Fruit fly (Drosophila melanogaster) whole organism, embryonic: ENCODE measurements around the gene kud.

Experiments used
- Adf1 ChIP-seq: fragments of 200-800 bp; sonication (Bioruptor generic); IDR thresholded peaks from 2 replicates; pipeline ENCODE4 v1.3.6; 2022; ENCODE audit warnings: missing biosample characterization, missing genetic modification characterization
- CG10267 ChIP-seq: fragments of 200-800 bp; sonication (Bioruptor generic); optimal IDR thresholded peaks from 2 replicates; lab custom pipeline; 2018; ENCODE audit warnings: missing biosample characterization, mild to moderate bottlenecking, missing genetic modification characterization, moderate library complexity
- CG10366 ChIP-seq: fragments of 200-800 bp; sonication (Bioruptor generic); IDR thresholded peaks from 2 replicates; pipeline ENCODE4 v1.3.6; 2022; ENCODE audit warnings: missing biosample characterization, missing genetic modification characterization
- CG10979 ChIP-seq: fragments of 200-800 bp; sonication (Bioruptor generic); optimal IDR thresholded peaks from 2 replicates; lab custom pipeline; 2018; ENCODE audit warnings: missing biosample characterization, mild to moderate bottlenecking, missing genetic modification characterization, moderate library complexity
- CG11247 ChIP-seq: fragments of 200-800 bp; sonication (Bioruptor generic); IDR thresholded peaks from 2 replicates; pipeline ENCODE4 v1.3.6; 2022; ENCODE audit warnings: missing biosample characterization, missing genetic modification characterization
- CG11398 ChIP-seq: fragments of 200-800 bp; sonication (Bioruptor generic); optimal IDR thresholded peaks from 2 replicates; lab custom pipeline; 2016; ENCODE audit warnings: missing biosample characterization, missing genetic modification characterization
- CG15011 ChIP-seq: fragments of 200-800 bp; sonication (Bioruptor generic); optimal IDR thresholded peaks from 3 replicates; lab custom pipeline; 2018; ENCODE audit warnings: missing biosample characterization, mild to moderate bottlenecking, missing genetic modification characterization
- CG15269 ChIP-seq: fragments of 200-800 bp; sonication (Bioruptor generic); optimal IDR thresholded peaks from 2 replicates; lab custom pipeline; 2018; ENCODE audit warnings: missing biosample characterization, mild to moderate bottlenecking, missing genetic modification characterization, moderate library complexity
- CG1529 ChIP-seq: fragments of 200-800 bp; sonication (Bioruptor generic); optimal IDR thresholded peaks from 3 replicates; lab custom pipeline; 2018; ENCODE audit warnings: missing biosample characterization, missing genetic modification characterization
- CG17359 ChIP-seq: fragments of 200-800 bp; sonication (Bioruptor generic); optimal IDR thresholded peaks from 3 replicates; lab custom pipeline; 2018; ENCODE audit warnings: missing biosample characterization, mild to moderate bottlenecking, missing genetic modification characterization, moderate library complexity
- CG17361 ChIP-seq: fragments of 200-800 bp; sonication (Bioruptor generic); IDR thresholded peaks from 3 replicates; pipeline ENCODE4 v1.3.6; 2022; ENCODE audit warnings: missing biosample characterization, missing genetic modification characterization
- CG17385 ChIP-seq: fragments of 200-800 bp; sonication (Bioruptor generic); optimal IDR thresholded peaks from 3 replicates; lab custom pipeline; 2018; ENCODE audit warnings: missing biosample characterization, mild to moderate bottlenecking, missing genetic modification characterization
- CG18011 ChIP-seq: fragments of 200-800 bp; sonication (Bioruptor generic); optimal IDR thresholded peaks from 2 replicates; lab custom pipeline; 2017; ENCODE audit warnings: missing biosample characterization, missing genetic modification characterization, mild to moderate bottlenecking, moderate library complexity, missing genotype
- CG18619 ChIP-seq: fragments of 200-800 bp; sonication (Bioruptor generic); optimal IDR thresholded peaks from 3 replicates; lab custom pipeline; 2017; ENCODE audit warnings: missing biosample characterization, mild to moderate bottlenecking, missing genetic modification characterization
- CG30020 ChIP-seq: fragments of 200-800 bp; optimal IDR thresholded peaks from 2 replicates; lab custom pipeline; 2019; ENCODE audit warnings: missing biosample characterization, mild to moderate bottlenecking, missing genetic modification characterization, moderate library complexity
- CG31441 ChIP-seq: fragments of 200-800 bp; sonication (Bioruptor generic); IDR thresholded peaks from 2 replicates; pipeline ENCODE4 v1.3.6; 2022; ENCODE audit warnings: missing biosample characterization, missing genetic modification characterization
- CG3407 ChIP-seq: fragments of 200-800 bp; sonication (Bioruptor generic); optimal IDR thresholded peaks from 2 replicates; lab custom pipeline; 2018; ENCODE audit warnings: missing biosample characterization, mild to moderate bottlenecking, missing genetic modification characterization
- CG5180 ChIP-seq: fragments of 200-800 bp; sonication (Bioruptor generic); optimal IDR thresholded peaks from 3 replicates; lab custom pipeline; 2017; ENCODE audit warnings: missing biosample characterization, missing genetic modification characterization, mild to moderate bottlenecking, moderate library complexity, missing genetic modification reagents
- CG6765 ChIP-seq: fragments of 200-800 bp; sonication (Bioruptor generic); optimal IDR thresholded peaks from 3 replicates; lab custom pipeline; 2017; ENCODE audit warnings: missing biosample characterization, mild to moderate bottlenecking, missing genetic modification characterization
- CG7839 ChIP-seq: fragments of 200-800 bp; sonication (Bioruptor generic); optimal IDR thresholded peaks from 3 replicates; lab custom pipeline; 2018; ENCODE audit warnings: missing biosample characterization, mild to moderate bottlenecking, missing genetic modification characterization, moderate library complexity
- CG8290 ChIP-seq, 3 experiments: fragments of 200-800 bp; sonication (Bioruptor generic); optimal IDR thresholded peaks; 2 replicates each; lab custom pipeline; 2016 to 2019; ENCODE audit warnings: missing biosample characterization in 3 of 3, missing genetic modification characterization in 3 of 3, mild to moderate bottlenecking in 2 of 3, moderate library complexity in 1 of 3
- Chrac-16 ChIP-seq: fragments of 200-800 bp; sonication (Bioruptor generic); optimal IDR thresholded peaks from 3 replicates; lab custom pipeline; 2016; ENCODE audit warnings: missing biosample characterization, missing genetic modification characterization
- HLH3B ChIP-seq: fragments of 200-800 bp; sonication (Bioruptor generic); IDR thresholded peaks from 2 replicates; pipeline ENCODE4 v1.3.6; 2022; ENCODE audit warnings: missing biosample characterization, missing genetic modification characterization
- Hmx ChIP-seq: fragments of 200-800 bp; sonication (Bioruptor generic); optimal IDR thresholded peaks from 2 replicates; lab custom pipeline; 2016; ENCODE audit warnings: missing biosample characterization, missing genetic modification characterization
- Lhr ChIP-seq: fragments of 200-800 bp; sonication (Bioruptor generic); optimal IDR thresholded peaks from 3 replicates; lab custom pipeline; 2017; ENCODE audit warnings: mild to moderate bottlenecking, missing biosample characterization, missing genetic modification reagents, missing genetic modification characterization
- NK7.1 ChIP-seq: fragments of 200-800 bp; sonication (Bioruptor generic); optimal IDR thresholded peaks from 3 replicates; lab custom pipeline; 2016; ENCODE audit warnings: missing biosample characterization, missing genetic modification characterization
- Sry-β ChIP-seq: fragments of 200-800 bp; sonication (Bioruptor generic); optimal IDR thresholded peaks from 2 replicates; lab custom pipeline; 2018; ENCODE audit warnings: missing biosample characterization, mild to moderate bottlenecking, missing genetic modification characterization, moderate library complexity
- Trl ChIP-seq, 3 experiments: fragments of >200 bp in 2 of 3; fragments of 200-800 bp in 1 of 3; sonication (Bioruptor generic) in 1 of 3; optimal IDR thresholded peaks; 2 replicates in 1 of 3; 3 replicates in 2 of 3; lab custom pipeline; 2016 to 2017; ENCODE audit warnings: missing biosample characterization in 1 of 3, missing genetic modification characterization in 1 of 3
- bab2 ChIP-seq: fragments of 200-800 bp; sonication (Bioruptor generic); optimal IDR thresholded peaks from 2 replicates; lab custom pipeline; 2016; ENCODE audit warnings: missing biosample characterization, missing genetic modification characterization
- chn ChIP-seq: fragments of 200-800 bp; sonication (Bioruptor generic); optimal IDR thresholded peaks from 2 replicates; lab custom pipeline; 2016; ENCODE audit warnings: missing biosample characterization, missing genetic modification characterization
- dmrt11E ChIP-seq: fragments of 200-800 bp; sonication (Bioruptor generic); optimal IDR thresholded peaks from 3 replicates; lab custom pipeline; 2018; ENCODE audit warnings: missing biosample characterization, mild to moderate bottlenecking, missing genetic modification characterization, moderate library complexity
- eve ChIP-seq, 2 experiments: fragments of >200 bp; optimal IDR thresholded peaks; 2 replicates each; lab custom pipeline; 2017; ENCODE audit warnings: missing biosample characterization in 2 of 2, missing genetic modification characterization in 2 of 2
- fd96Cb ChIP-seq: fragments of 200-800 bp; sonication (Bioruptor generic); optimal IDR thresholded peaks from 2 replicates; lab custom pipeline; 2018; ENCODE audit warnings: missing biosample characterization, mild to moderate bottlenecking, missing genetic modification characterization, moderate library complexity
- insv ChIP-seq, 2 experiments: fragments of 200-800 bp; sonication (Bioruptor generic); optimal IDR thresholded peaks; 3 replicates each; lab custom pipeline; 2016 to 2018; ENCODE audit warnings: missing biosample characterization in 2 of 2, missing genetic modification characterization in 2 of 2
- jigr1 ChIP-seq: fragments of 200-800 bp; sonication (Bioruptor generic); IDR thresholded peaks from 3 replicates; pipeline ENCODE4 v1.3.6; 2022; ENCODE audit warnings: missing biosample characterization, missing genetic modification characterization
- ken ChIP-seq: fragments of 200-800 bp; sonication (Bioruptor generic); IDR thresholded peaks from 3 replicates; pipeline ENCODE4 v1.3.6; 2022; ENCODE audit warnings: missing biosample characterization, missing genetic modification characterization
- lbe ChIP-seq: fragments of 200-800 bp; sonication (Bioruptor generic); optimal IDR thresholded peaks from 2 replicates; lab custom pipeline; 2016; ENCODE audit warnings: missing biosample characterization, mild to moderate bottlenecking, missing genetic modification characterization
- pfk ChIP-seq: fragments of 200-800 bp; sonication (Bioruptor generic); optimal IDR thresholded peaks from 2 replicates; lab custom pipeline; 2018; ENCODE audit warnings: missing biosample characterization, mild to moderate bottlenecking, missing genetic modification characterization, moderate library complexity
- phol ChIP-seq: fragments of 200-800 bp; sonication (Bioruptor generic); optimal IDR thresholded peaks from 3 replicates; lab custom pipeline; 2018; ENCODE audit warnings: missing biosample characterization, mild to moderate bottlenecking, missing genetic modification characterization, moderate library complexity
- pum ChIP-seq: fragments of 200-800 bp; sonication (Bioruptor generic); optimal IDR thresholded peaks from 2 replicates; lab custom pipeline; 2016; ENCODE audit warnings: missing biosample characterization, missing genetic modification characterization
- salm ChIP-seq: fragments of 200-800 bp; sonication (Bioruptor generic); optimal IDR thresholded peaks from 2 replicates; lab custom pipeline; 2018; ENCODE audit warnings: missing biosample characterization, mild to moderate bottlenecking, missing genetic modification characterization
- sens-2 ChIP-seq: fragments of 200-800 bp; sonication (Bioruptor generic); IDR thresholded peaks from 2 replicates; pipeline ENCODE4 v1.3.6; 2022; ENCODE audit warnings: missing biosample characterization, missing genetic modification characterization
- ssp ChIP-seq: fragments of 200-800 bp; sonication (Bioruptor generic); IDR thresholded peaks from 2 replicates; pipeline ENCODE4 v1.3.6; 2022; ENCODE audit warnings: missing biosample characterization, missing genetic modification characterization
- tap ChIP-seq: fragments of 200-800 bp; optimal IDR thresholded peaks from 3 replicates; lab custom pipeline; 2019; ENCODE audit warnings: missing biosample characterization, mild to moderate bottlenecking, missing genetic modification characterization, moderate library complexity
- trem ChIP-seq: fragments of 200-800 bp; optimal IDR thresholded peaks from 3 replicates; lab custom pipeline; 2019; ENCODE audit warnings: missing biosample characterization, mild to moderate bottlenecking, missing genetic modification characterization, moderate library complexity
- vnd ChIP-seq: fragments of 200-800 bp; sonication (Bioruptor generic); IDR thresholded peaks from 3 replicates; pipeline ENCODE4 v1.3.6; 2022; ENCODE audit warnings: missing biosample characterization, missing genetic modification characterization; ENCODE audit not compliant: partially characterized antibody
- vvl ChIP-seq: fragments of 200-800 bp; sonication (Bioruptor generic); IDR thresholded peaks from 2 replicates; pipeline ENCODE4 v1.3.6; 2022; ENCODE audit warnings: missing biosample characterization, missing genetic modification characterization
- wor ChIP-seq: fragments of 200-800 bp; sonication (Bioruptor generic); IDR thresholded peaks from 2 replicates; pipeline ENCODE4 v1.3.6; 2022; ENCODE audit warnings: missing biosample characterization, missing genetic modification characterization
- yki ChIP-seq: fragments of >200 bp; optimal IDR thresholded peaks from 3 replicates; lab custom pipeline; 2018

The kud gene

DNA sequence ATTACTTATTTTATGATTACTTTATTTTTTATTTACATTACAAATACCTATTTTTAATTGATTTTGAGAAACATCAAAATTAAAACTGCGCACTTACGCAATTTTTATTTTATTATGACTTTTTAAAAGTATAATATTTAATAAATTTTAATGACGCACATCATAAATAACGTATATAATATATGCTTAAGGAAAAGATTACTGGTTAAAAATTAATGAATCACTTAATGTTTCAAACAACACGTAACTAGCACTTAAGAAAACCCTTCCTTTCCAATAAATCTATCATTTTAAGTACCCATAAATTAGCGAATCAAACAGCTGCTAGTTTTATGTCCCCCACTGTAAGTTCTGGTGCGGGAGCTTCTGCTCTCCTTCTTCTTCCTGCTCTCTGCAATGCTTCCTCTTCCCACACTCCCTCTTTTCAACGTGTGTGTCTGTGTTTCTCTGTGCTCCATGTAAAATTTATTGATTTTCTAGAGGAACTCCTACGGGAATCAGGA, 37.9 kb downstream of the kud start (continued):
- TF ChIP-seq Trl (optimal IDR thresholded peaks at IDR 0.05; lab: Kevin White, UChicago) = peak in 1 of 2 experiments; percentile 27
- TF ChIP-seq Trl (GFP tag; optimal IDR thresholded peaks at IDR 0.05; lab: Kevin White, UChicago) = no peak
- no peak for TF ChIP-seq Hmx (GFP tag; lab: Kevin White, UChicago)
- no peak for TF ChIP-seq insv (GFP tag; optimal IDR thresholded peaks at IDR 0.05; lab: Kevin White, UChicago)
- peak; percentile 72 for TF ChIP-seq fd96Cb
- TF ChIP-seq HLH3B (GFP tag; lab: Robert Waterston, UW) = no peak
- TF ChIP-seq CG10979 (tag; lab: Kevin White, UChicago) = peak; percentile 84
- no peak for TF ChIP-seq CG18011
- no peak for TF ChIP-seq pfk (GFP tag; lab: Kevin White, UChicago)
- TF ChIP-seq CG1529 (GFP tag; lab: Kevin White, UChicago) = peak; percentile 58
- peak; percentile 36 for TF ChIP-seq Chrac-16 (GFP tag; lab: Kevin White, UChicago)
- peak; percentile 46 for TF ChIP-seq CG5180 (GFP tag; lab: Kevin White, UChicago)
- TF ChIP-seq Lhr (GFP tag; lab: Kevin White, UChicago) = peak; percentile 35
- TF ChIP-seq bab2 (GFP tag; lab: Kevin White, UChicago) = no peak
- no peak for TF ChIP-seq jigr1 (GFP tag; lab: Robert Waterston, UW)
- TF ChIP-seq CG10366 (GFP tag; lab: Robert Waterston, UW) = peak; percentile 53
- peak; percentile 39 for TF ChIP-seq CG30020 (tag; lab: Kevin White, UChicago)
- peak; percentile 68 for TF ChIP-seq CG10267 (tag; lab: Kevin White, UChicago)
- TF ChIP-seq chn (GFP tag; lab: Kevin White, UChicago) = peak; percentile 3
- no peak for TF ChIP-seq Adf1 (GFP tag; lab: Robert Waterston, UW)
- TF ChIP-seq vvl (GFP tag; lab: Robert Waterston, UW) = peak; percentile 70
- 0 out of 2 replicates have a peak, but pooled peaks have one; percentile 5 for TF ChIP-seq ssp (GFP tag; lab: Robert Waterston, UW)
- peak; percentile 83 for TF ChIP-seq phol (tag; lab: Kevin White, UChicago)
- TF ChIP-seq CG15011 (GFP tag; lab: Kevin White, UChicago) = peak; percentile 63
- TF ChIP-seq eve (GFP tag; optimal IDR thresholded peaks at IDR 0.05; lab: Kevin White, UChicago) = peak in 1 of 2 experiments; percentile 79
- peak; percentile 39 for TF ChIP-seq CG6765
- TF ChIP-seq CG17361 (GFP tag; lab: Robert Waterston, UW) = peak; percentile 91
- peak; percentile 85 for TF ChIP-seq CG31441
- TF ChIP-seq CG11398 (GFP tag; lab: Kevin White, UChicago) = no peak
- TF ChIP-seq CG18619 (GFP tag; lab: Kevin White, UChicago) = peak; percentile 81
- no peak for TF ChIP-seq NK7.1 (GFP tag; lab: Kevin White, UChicago)
- TF ChIP-seq salm (tag; lab: Kevin White, UChicago) = peak; percentile 26
- TF ChIP-seq ken (GFP tag; lab: Robert Waterston, UW) = peak; percentile 40; the same call in 1 of the 3 replicates
- no peak for TF ChIP-seq vnd
- TF ChIP-seq CG17385 = peak; percentile 68
- TF ChIP-seq lbe = peak; percentile 5
- no peak for TF ChIP-seq yki (lab: Kevin White, UChicago)
- TF ChIP-seq pum = no peak
- no peak for TF ChIP-seq Sry-β
- peak; percentile 76 for TF ChIP-seq CG7839 (tag; lab: Kevin White, UChicago)
- TF ChIP-seq CG8290 (GFP tag; optimal IDR thresholded peaks at IDR 0.05; lab: Kevin White, UChicago) = peak; percentile 43
- peak in 1 of 2 experiments; percentile 54 for TF ChIP-seq CG8290 (tag; optimal IDR thresholded peaks at IDR 0.05; lab: Kevin White, UChicago)
- TF ChIP-seq CG17359 = peak; percentile 61
- peak; percentile 66 for TF ChIP-seq dmrt11E (tag; lab: Kevin White, UChicago)
- peak; percentile 75 for TF ChIP-seq CG15269 (tag; lab: Kevin White, UChicago)
- TF ChIP-seq CG3407 (GFP tag; lab: Kevin White, UChicago) = peak; percentile 31
- 0 out of 2 replicates have a peak, but pooled peaks have one; percentile 21 for TF ChIP-seq sens-2 (GFP tag; lab: Robert Waterston, UW)
- peak; percentile 45 for TF ChIP-seq CG11247
- TF ChIP-seq wor (GFP tag; lab: Robert Waterston, UW) = 0 out of 2 replicates have a peak, but pooled peaks have one; percentile 34
- peak; percentile 38 for TF ChIP-seq trem (tag; lab: Kevin White, UChicago)
- peak; percentile 44 for TF ChIP-seq tap (tag; lab: Kevin White, UChicago)
